Worm (Caenorhabditis elegans): ENCODE results near the gene C53A5.17.

ce11 chrV:14562589-14562988, 41.7 kb upstream of the C53A5.17 start, which contains the start of gene C53A5.11:
- TF ChIP-seq blmp-1 (tag; optimal IDR thresholded peaks at IDR 0.05; ENCODE audit: insufficient read depth) = no peak
- TF ChIP-seq fos-1 (tag; optimal IDR thresholded peaks at IDR 0.05) = no peak
- no peak for TF ChIP-seq elt-1 (tag; optimal IDR thresholded peaks at IDR 0.05)
- TF ChIP-seq sem-4 (tag; optimal IDR thresholded peaks at IDR 0.05) = no peak
- TF ChIP-seq zag-1 (tag; optimal IDR thresholded peaks at IDR 0.05) = no peak
- no peak for TF ChIP-seq mdl-1 (tag; optimal IDR thresholded peaks at IDR 0.05)
- TF ChIP-seq mbf-1 (tag; optimal IDR thresholded peaks at IDR 0.05) = no peak
- no peak for TF ChIP-seq ceh-82 (tag; optimal IDR thresholded peaks at IDR 0.05)
- no peak for TF ChIP-seq nhr-237 (tag; optimal IDR thresholded peaks at IDR 0.05)
- TF ChIP-seq lsy-2 (tag; optimal IDR thresholded peaks at IDR 0.05) = no peak
- no peak for TF ChIP-seq unc-39 (tag; optimal IDR thresholded peaks at IDR 0.05)
- no peak for TF ChIP-seq snpc-4 (tag; optimal IDR thresholded peaks at IDR 0.05)

Data from whole organism, L2 larva.